Fruit fly (Drosophila melanogaster) whole organism, prepupa: ENCODE data around the gene Drsl1.

Source experiments
- Blimp-1 ChIP-seq: fragments of 200-800 bp; sonication (Bioruptor generic); optimal IDR thresholded peaks from 3 replicates; lab custom pipeline; 2017; ENCODE audit warnings: missing biosample characterization, missing genetic modification characterization, mild to moderate bottlenecking, moderate library complexity, missing genetic modification reagents
- Ets21C ChIP-seq: fragments of 200-800 bp; sonication (Bioruptor generic); optimal IDR thresholded peaks from 3 replicates; lab custom pipeline; 2016; ENCODE audit warnings: missing biosample characterization, missing genetic modification characterization
- salr ChIP-seq, 2 experiments: fragments of 200-800 bp; sonication (Bioruptor generic); optimal IDR thresholded peaks; 3 replicates each; lab custom pipeline; 2016 to 2018; ENCODE audit warnings: missing biosample characterization in 2 of 2, missing genetic modification characterization in 2 of 2, mild to moderate bottlenecking in 1 of 2

DNA sequence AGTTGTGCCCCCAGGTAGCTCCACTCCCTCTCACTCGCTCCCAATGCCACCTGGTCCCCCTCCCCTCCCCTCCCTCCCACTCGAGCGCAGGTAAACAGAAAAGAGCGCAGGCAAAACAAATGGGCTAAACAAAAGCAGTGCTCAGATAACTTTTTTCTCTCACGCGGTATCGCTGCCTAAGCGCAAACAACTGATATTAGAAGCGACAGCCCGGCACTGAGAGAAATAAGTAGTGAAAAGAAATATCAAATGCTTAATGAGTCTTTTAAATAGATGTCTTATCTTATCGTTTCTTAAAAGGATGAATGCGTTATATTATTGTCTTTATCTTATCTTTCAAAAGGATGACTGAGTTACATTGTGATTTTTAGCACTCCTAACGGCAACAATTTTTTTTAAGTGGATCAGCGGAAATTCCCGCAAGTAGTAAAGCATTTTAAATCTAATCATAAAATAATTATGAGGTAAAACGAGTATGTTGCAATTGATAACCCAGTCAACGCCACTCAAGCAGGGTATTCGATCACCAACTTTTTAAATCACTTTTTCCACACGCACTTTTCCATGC is 34.3 kb downstream of the Drsl1 start:
- no peak for TF ChIP-seq Blimp-1
- TF ChIP-seq salr (GFP tag; optimal IDR thresholded peaks at IDR 0.05; lab: Kevin White, UChicago) = peak in 1 of 2 experiments; percentile 69
- TF ChIP-seq Ets21C (GFP tag; lab: Kevin White, UChicago) = no peak
